Fruit fly (Drosophila melanogaster): ENCODE results near the gene RpL34a.

Gene RpL34a

dm6 chr3R:26008892-26009539 lies 50.1 kb downstream of the RpL34a start (continued):
- TF ChIP-seq pum (GFP tag; optimal IDR thresholded peaks at IDR 0.05) = peak; percentile 84
- TF ChIP-seq scrt (GFP tag; optimal IDR thresholded peaks at IDR 0.05) = peak; percentile 84
- TF ChIP-seq ewg (GFP tag; optimal IDR thresholded peaks at IDR 0.05) = peak; percentile 80
- TF ChIP-seq D19B (GFP tag; optimal IDR thresholded peaks at IDR 0.05) = peak; percentile 57
- peak; percentile 61 for TF ChIP-seq dimm (GFP tag; IDR thresholded peaks at IDR 0.05)
- TF ChIP-seq HHEX (GFP tag; optimal IDR thresholded peaks at IDR 0.05) = peak; percentile 81
- peak; percentile 87 for TF ChIP-seq ind (GFP tag; optimal IDR thresholded peaks at IDR 0.05)
- TF ChIP-seq CG4404 (GFP tag; IDR thresholded peaks at IDR 0.05) = peak; percentile 72; the same call in 1 of the 2 replicates
- TF ChIP-seq tll (GFP tag; optimal IDR thresholded peaks at IDR 0.05) = no peak
- TF ChIP-seq Eip74EF (GFP tag; optimal IDR thresholded peaks at IDR 0.05) = peak in 1 of 2 experiments; percentile 90
- 0 out of 3 replicates have a peak, but pooled peaks have one; percentile 47 for TF ChIP-seq CG2199 (GFP tag; IDR thresholded peaks at IDR 0.05)
- TF ChIP-seq CG12769 (tag; optimal IDR thresholded peaks at IDR 0.05) = peak; percentile 81
- TF ChIP-seq CG4282 (GFP tag; optimal IDR thresholded peaks at IDR 0.05) = peak; percentile 13
- no peak for TF ChIP-seq tna (GFP tag; IDR thresholded peaks at IDR 0.05; ENCODE audit: partially characterized antibody)
- peak; percentile 77 for TF ChIP-seq shn (GFP tag; optimal IDR thresholded peaks at IDR 0.05)
- peak; percentile 66 for TF ChIP-seq CG10274 (GFP tag; optimal IDR thresholded peaks at IDR 0.05)
- peak; percentile 76 for TF ChIP-seq nau (GFP tag; optimal IDR thresholded peaks at IDR 0.05)
- no peak for TF ChIP-seq Dref (GFP tag; IDR thresholded peaks at IDR 0.05)
- TF ChIP-seq NFAT (GFP tag; IDR thresholded peaks at IDR 0.05) = peak; percentile 46; the same call in 1 of the 2 replicates
- TF ChIP-seq CG3847 (GFP tag; IDR thresholded peaks at IDR 0.05) = peak; percentile 81
- peak; percentile 84 for TF ChIP-seq ken (GFP tag; IDR thresholded peaks at IDR 0.05)
- TF ChIP-seq CHES-1-like (GFP tag; optimal IDR thresholded peaks at IDR 0.05) = peak; percentile 86
- TF ChIP-seq Usf (GFP tag; optimal IDR thresholded peaks at IDR 0.05) = peak; percentile 75
- TF ChIP-seq CG12219 (GFP tag; optimal IDR thresholded peaks at IDR 0.05) = peak; percentile 93
- no peak for TF ChIP-seq Lpt (GFP tag; optimal IDR thresholded peaks at IDR 0.05)
- TF ChIP-seq lola (GFP tag; optimal IDR thresholded peaks at IDR 0.05) = peak in 1 of 3 experiments; percentile 91
- peak; percentile 69 for TF ChIP-seq CG30431 (GFP tag; optimal IDR thresholded peaks at IDR 0.05)
- peak; percentile 68 for TF ChIP-seq CG9876 (GFP tag; optimal IDR thresholded peaks at IDR 0.05)
- TF ChIP-seq gce (GFP tag; IDR thresholded peaks at IDR 0.05) = peak; percentile 84; the same call in 2 of the 3 replicates
- TF ChIP-seq mld (GFP tag; IDR thresholded peaks at IDR 0.05; ENCODE audit: partially characterized antibody) = no peak
- TF ChIP-seq sqz (GFP tag; optimal IDR thresholded peaks at IDR 0.05) = peak; percentile 97
- peak; percentile 72 for TF ChIP-seq CG6654 (GFP tag; optimal IDR thresholded peaks at IDR 0.05)
- peak; percentile 85 for TF ChIP-seq CG10267 (tag; optimal IDR thresholded peaks at IDR 0.05)
- TF ChIP-seq CG12104 (GFP tag; optimal IDR thresholded peaks at IDR 0.05) = peak; percentile 76
- peak; percentile 84 for TF ChIP-seq Mes4 (GFP tag; optimal IDR thresholded peaks at IDR 0.05)
- peak; percentile 81 for TF ChIP-seq CG11093 (GFP tag; IDR thresholded peaks at IDR 0.05)
- TF ChIP-seq ftz-f1 (GFP tag; optimal IDR thresholded peaks at IDR 0.05) = no peak
- TF ChIP-seq CG2678 (tag; optimal IDR thresholded peaks at IDR 0.05) = peak; percentile 91
- TF ChIP-seq NC2α (GFP tag; optimal IDR thresholded peaks at IDR 0.05) = peak; percentile 50
- TF ChIP-seq maf-S (GFP tag; optimal IDR thresholded peaks at IDR 0.05) = peak; percentile 63
- TF ChIP-seq CG31388 (GFP tag; optimal IDR thresholded peaks at IDR 0.05) = peak; percentile 73
- TF ChIP-seq Xbp1 (GFP tag; optimal IDR thresholded peaks at IDR 0.05) = peak; percentile 90
- TF ChIP-seq trh (GFP tag; optimal IDR thresholded peaks at IDR 0.05) = peak; percentile 43
- no peak for TF ChIP-seq CG13894 (tag; optimal IDR thresholded peaks at IDR 0.05)
- no peak for TF ChIP-seq hkb (optimal IDR thresholded peaks at IDR 0.05)
- TF ChIP-seq hkb (GFP tag; IDR thresholded peaks at IDR 0.05) = peak; percentile 88
- peak; percentile 80 for TF ChIP-seq NC2β (GFP tag; optimal IDR thresholded peaks at IDR 0.05)
- TF ChIP-seq yki (optimal IDR thresholded peaks at IDR 0.05) = no peak
- peak; percentile 77 for TF ChIP-seq CG4707 (GFP tag; optimal IDR thresholded peaks at IDR 0.05)
- peak; percentile 76 for TF ChIP-seq Bdp1 (GFP tag; optimal IDR thresholded peaks at IDR 0.05)
